Fruit fly (Drosophila melanogaster) whole organism, prepupa: Measurements from ENCODE around the gene S6k.

Experiments used
- CG10631 ChIP-seq: fragments of 200-800 bp; sonication (Bioruptor generic); optimal IDR thresholded peaks from 2 replicates; lab custom pipeline; 2016; ENCODE audit warnings: missing biosample characterization, missing genetic modification characterization
- CG10669 ChIP-seq: fragments of 200-800 bp; sonication (Bioruptor generic); optimal IDR thresholded peaks from 3 replicates; lab custom pipeline; 2018; ENCODE audit warnings: missing biosample characterization, mild to moderate bottlenecking, missing genetic modification characterization, moderate library complexity
- CG11294 ChIP-seq: fragments of 200-800 bp; sonication (Bioruptor generic); IDR thresholded peaks from 2 replicates; pipeline ENCODE4 v1.3.6; 2022; ENCODE audit warnings: missing biosample characterization, missing genetic modification characterization
- CG11762 ChIP-seq: fragments of 200-800 bp; sonication (Bioruptor generic); optimal IDR thresholded peaks from 3 replicates; lab custom pipeline; 2016; ENCODE audit warnings: missing biosample characterization, missing genetic modification characterization; ENCODE audit not compliant: insufficient read depth
- CG11902 ChIP-seq: fragments of 200-800 bp; sonication (Bioruptor generic); optimal IDR thresholded peaks from 3 replicates; lab custom pipeline; 2016; ENCODE audit warnings: missing biosample characterization, missing genetic modification characterization
- CG15336 ChIP-seq: fragments of 200-800 bp; sonication (Bioruptor generic); IDR thresholded peaks from 2 replicates; pipeline ENCODE4 v1.3.6; 2022; ENCODE audit warnings: missing biosample characterization, missing genetic modification characterization
- CG1621 ChIP-seq: fragments of 200-800 bp; sonication (Bioruptor generic); optimal IDR thresholded peaks from 3 replicates; lab custom pipeline; 2018; ENCODE audit warnings: missing biosample characterization, mild to moderate bottlenecking, missing genetic modification characterization
- CG16779 ChIP-seq: fragments of 200-800 bp; sonication (Bioruptor generic); optimal IDR thresholded peaks from 3 replicates; lab custom pipeline; 2017; ENCODE audit warnings: missing biosample characterization, mild to moderate bottlenecking, missing genetic modification characterization
- CG3032 ChIP-seq: fragments of 200-800 bp; optimal IDR thresholded peaks from 2 replicates; lab custom pipeline; 2019; ENCODE audit warnings: missing biosample characterization, mild to moderate bottlenecking, missing genetic modification characterization, moderate library complexity
- CG31627 ChIP-seq: fragments of 200-800 bp; sonication (Bioruptor generic); optimal IDR thresholded peaks from 3 replicates; lab custom pipeline; 2016; ENCODE audit warnings: missing biosample characterization, missing genetic modification characterization
- CG32006 ChIP-seq: fragments of 200-800 bp; sonication (Bioruptor generic); optimal IDR thresholded peaks from 3 replicates; lab custom pipeline; 2017; ENCODE audit warnings: missing biosample characterization, mild to moderate bottlenecking, missing genetic modification characterization
- CG34406 ChIP-seq: fragments of 200-800 bp; sonication (Bioruptor generic); optimal IDR thresholded peaks from 3 replicates; lab custom pipeline; 2016; ENCODE audit warnings: missing biosample characterization, missing genetic modification characterization
- CG3919 ChIP-seq: fragments of 200-800 bp; sonication (Bioruptor generic); optimal IDR thresholded peaks from 3 replicates; lab custom pipeline; 2016; ENCODE audit warnings: missing biosample characterization, missing genetic modification characterization
- CG6163 ChIP-seq: fragments of 200-800 bp; sonication (Bioruptor generic); IDR thresholded peaks from 3 replicates; pipeline ENCODE4 v1.3.6; 2022; ENCODE audit warnings: missing biosample characterization, missing genetic modification characterization
- CG6276 ChIP-seq: fragments of 200-800 bp; sonication (Bioruptor generic); optimal IDR thresholded peaks from 2 replicates; lab custom pipeline; 2017; ENCODE audit warnings: missing biosample characterization, mild to moderate bottlenecking, missing genetic modification characterization
- CG6792 ChIP-seq: fragments of 200-800 bp; sonication (Bioruptor generic); optimal IDR thresholded peaks from 3 replicates; lab custom pipeline; 2016; ENCODE audit warnings: missing biosample characterization, missing genetic modification characterization
- CG6808 ChIP-seq: fragments of 200-800 bp; sonication (Bioruptor generic); optimal IDR thresholded peaks from 3 replicates; lab custom pipeline; 2017; ENCODE audit warnings: missing biosample characterization, missing genetic modification characterization, mild to moderate bottlenecking, moderate library complexity, missing genetic modification reagents
- CG6854 ChIP-seq: fragments of 200-800 bp; sonication (Bioruptor generic); optimal IDR thresholded peaks from 2 replicates; lab custom pipeline; 2017; ENCODE audit warnings: missing biosample characterization, mild to moderate bottlenecking, missing genetic modification characterization
- CG7368 ChIP-seq: fragments of 200-800 bp; sonication (Bioruptor generic); optimal IDR thresholded peaks from 3 replicates; lab custom pipeline; 2016; ENCODE audit warnings: missing biosample characterization, missing genetic modification characterization
- CG8119 ChIP-seq: fragments of 200-800 bp; sonication (Bioruptor generic); IDR thresholded peaks from 3 replicates; pipeline ENCODE4 v1.3.6; 2022; ENCODE audit warnings: missing biosample characterization, missing genetic modification characterization
- CG8319 ChIP-seq: fragments of 200-800 bp; sonication (Bioruptor generic); optimal IDR thresholded peaks from 3 replicates; lab custom pipeline; 2016; ENCODE audit warnings: missing biosample characterization, missing genetic modification characterization
- CG8632 ChIP-seq: fragments of 200-800 bp; sonication (Bioruptor generic); optimal IDR thresholded peaks from 3 replicates; lab custom pipeline; 2016; ENCODE audit warnings: missing biosample characterization, missing genetic modification characterization
- Eip75B ChIP-seq: fragments of 200-800 bp; sonication (Bioruptor generic); optimal IDR thresholded peaks from 3 replicates; lab custom pipeline; 2016; ENCODE audit warnings: missing biosample characterization, missing genetic modification characterization
- Eip78C ChIP-seq: fragments of 200-800 bp; sonication (Bioruptor generic); peaks from one replicate; lab custom pipeline; 2016; ENCODE audit warnings: missing biosample characterization, missing genetic modification characterization
- Eip93F ChIP-seq: fragments of 200-800 bp; sonication (Bioruptor generic); optimal IDR thresholded peaks from 2 replicates; lab custom pipeline; 2016; ENCODE audit warnings: missing biosample characterization, mild to moderate bottlenecking, missing genetic modification characterization
- Ets21C ChIP-seq: fragments of 200-800 bp; sonication (Bioruptor generic); optimal IDR thresholded peaks from 3 replicates; lab custom pipeline; 2016; ENCODE audit warnings: missing biosample characterization, missing genetic modification characterization
- Ets96B ChIP-seq: fragments of 200-800 bp; optimal IDR thresholded peaks from 2 replicates; lab custom pipeline; 2019; ENCODE audit warnings: missing biosample characterization, mild to moderate bottlenecking, missing genetic modification characterization, moderate library complexity
- Gug ChIP-seq: fragments of 200-800 bp; sonication (Bioruptor generic); IDR thresholded peaks from 2 replicates; pipeline ENCODE4 v1.3.6; 2022; ENCODE audit warnings: missing biosample characterization, missing genetic modification characterization
- Hr39 ChIP-seq: fragments of 200-800 bp; sonication (Bioruptor generic); optimal IDR thresholded peaks from 2 replicates; lab custom pipeline; 2016; ENCODE audit warnings: missing biosample characterization, missing genetic modification characterization
- Hr4 ChIP-seq: fragments of 200-800 bp; sonication (Bioruptor generic); optimal IDR thresholded peaks from 3 replicates; lab custom pipeline; 2016; ENCODE audit warnings: missing biosample characterization, missing genetic modification characterization
- Lpt ChIP-seq: fragments of 200-800 bp; sonication (Bioruptor generic); optimal IDR thresholded peaks from 3 replicates; lab custom pipeline; 2016; ENCODE audit warnings: missing biosample characterization, missing genetic modification characterization
- Met ChIP-seq: fragments of 200-800 bp; sonication (Bioruptor generic); optimal IDR thresholded peaks from 3 replicates; lab custom pipeline; 2016; ENCODE audit warnings: missing biosample characterization, missing genetic modification characterization
- OdsH ChIP-seq: fragments of 200-800 bp; sonication (Bioruptor generic); optimal IDR thresholded peaks from 3 replicates; lab custom pipeline; 2016; ENCODE audit warnings: missing biosample characterization, missing genetic modification characterization
- Smox ChIP-seq: fragments of 200-800 bp; sonication (Bioruptor generic); optimal IDR thresholded peaks from 3 replicates; lab custom pipeline; 2016; ENCODE audit warnings: missing biosample characterization, missing genetic modification characterization
- Sox14 ChIP-seq: fragments of 200-800 bp; sonication (Bioruptor generic); optimal IDR thresholded peaks from 3 replicates; lab custom pipeline; 2016; ENCODE audit warnings: missing biosample characterization, missing genetic modification characterization
- Sox15 ChIP-seq: fragments of 200-800 bp; sonication (Bioruptor generic); optimal IDR thresholded peaks from 3 replicates; lab custom pipeline; 2016; ENCODE audit warnings: missing biosample characterization, missing genetic modification characterization
- achi ChIP-seq: fragments of 200-800 bp; sonication (Bioruptor generic); optimal IDR thresholded peaks from 3 replicates; lab custom pipeline; 2016; ENCODE audit warnings: missing biosample characterization, missing genetic modification characterization
- acj6 ChIP-seq: fragments of 200-800 bp; sonication (Bioruptor generic); optimal IDR thresholded peaks from 3 replicates; lab custom pipeline; 2016; ENCODE audit warnings: missing biosample characterization, missing genetic modification characterization
- dac ChIP-seq: fragments of 200-800 bp; sonication (Bioruptor generic); optimal IDR thresholded peaks from 2 replicates; lab custom pipeline; 2017; ENCODE audit warnings: missing biosample characterization, mild to moderate bottlenecking, missing genetic modification characterization
- dsx ChIP-seq: fragments of 200-800 bp; optimal IDR thresholded peaks from 3 replicates; lab custom pipeline; 2019; ENCODE audit warnings: missing biosample characterization, mild to moderate bottlenecking, missing genetic modification characterization, moderate library complexity; ENCODE audit not compliant: poor library complexity, severe bottlenecking
- eg ChIP-seq: fragments of 200-800 bp; sonication (Bioruptor generic); IDR thresholded peaks from 3 replicates; pipeline ENCODE4 v1.3.6; 2022; ENCODE audit warnings: missing biosample characterization, missing genetic modification characterization
- esn ChIP-seq: fragments of 200-800 bp; sonication (Bioruptor generic); optimal IDR thresholded peaks from 2 replicates; lab custom pipeline; 2016; ENCODE audit warnings: missing biosample characterization, mild to moderate bottlenecking, missing genetic modification characterization, moderate library complexity
- fd85E ChIP-seq: fragments of 200-800 bp; sonication (Bioruptor generic); optimal IDR thresholded peaks from 3 replicates; lab custom pipeline; 2016; ENCODE audit warnings: missing biosample characterization, missing genetic modification characterization
- lz ChIP-seq: fragments of 200-800 bp; sonication (Bioruptor generic); optimal IDR thresholded peaks from 3 replicates; lab custom pipeline; 2016; ENCODE audit warnings: missing biosample characterization, missing genetic modification characterization
- net ChIP-seq: fragments of 200-800 bp; sonication (Bioruptor generic); optimal IDR thresholded peaks from 3 replicates; lab custom pipeline; 2016; ENCODE audit warnings: missing biosample characterization, missing genetic modification characterization
- pdm3 ChIP-seq: fragments of 200-800 bp; sonication (Bioruptor generic); optimal IDR thresholded peaks from 3 replicates; lab custom pipeline; 2016; ENCODE audit warnings: missing biosample characterization, missing genetic modification characterization
- salr ChIP-seq, 2 experiments: fragments of 200-800 bp; sonication (Bioruptor generic); optimal IDR thresholded peaks; 3 replicates each; lab custom pipeline; 2016 to 2018; ENCODE audit warnings: missing biosample characterization in 2 of 2, missing genetic modification characterization in 2 of 2, mild to moderate bottlenecking in 1 of 2
- spab ChIP-seq: fragments of 200-800 bp; sonication (Bioruptor generic); optimal IDR thresholded peaks from 2 replicates; lab custom pipeline; 2017; ENCODE audit warnings: missing biosample characterization, mild to moderate bottlenecking, missing genetic modification characterization, missing genetic modification reagents
- ss ChIP-seq, 2 experiments: fragments of 200-800 bp; sonication (Bioruptor generic); optimal IDR thresholded peaks; 2 replicates in 1 of 2; 3 replicates in 1 of 2; lab custom pipeline; 2017 to 2018; ENCODE audit warnings: mild to moderate bottlenecking in 2 of 2, missing biosample characterization in 2 of 2, missing genetic modification characterization in 2 of 2, moderate library complexity in 1 of 2
- svp ChIP-seq: fragments of 200-800 bp; sonication (Bioruptor generic); peaks from one replicate; lab custom pipeline; 2016; ENCODE audit warnings: missing biosample characterization, missing genetic modification characterization
- topi ChIP-seq: fragments of 200-800 bp; sonication (Bioruptor generic); optimal IDR thresholded peaks from 3 replicates; lab custom pipeline; 2016; ENCODE audit warnings: missing biosample characterization, missing genetic modification characterization
- vri ChIP-seq: fragments of 200-800 bp; sonication (Bioruptor generic); optimal IDR thresholded peaks from 3 replicates; lab custom pipeline; 2016; ENCODE audit warnings: missing biosample characterization, mild to moderate bottlenecking, missing genetic modification characterization

Gene S6k

dm6 chr3L:5770113-5770798 lies 40.5 kb downstream of the S6k start:
- no peak for TF ChIP-seq Sox14 (GFP tag; lab: Kevin White, UChicago)
- TF ChIP-seq achi: peak; percentile 39
- TF ChIP-seq CG32006 (GFP tag; lab: Kevin White, UChicago): peak; percentile 58
- TF ChIP-seq Ets96B (tag; lab: Kevin White, UChicago): peak; percentile 83
- peak; percentile 90 for TF ChIP-seq CG6163 (GFP tag; lab: Robert Waterston, UW)
- TF ChIP-seq dsx: peak; percentile 62
- peak; percentile 41 for TF ChIP-seq CG34406 (GFP tag; lab: Kevin White, UChicago)
- no peak for TF ChIP-seq svp
- TF ChIP-seq pdm3: no peak
- peak in 1 of 2 experiments; percentile 58 for TF ChIP-seq salr (GFP tag; optimal IDR thresholded peaks at IDR 0.05; lab: Kevin White, UChicago)
- TF ChIP-seq lz (GFP tag; lab: Kevin White, UChicago): no peak
- peak; percentile 52 for TF ChIP-seq CG15336 (GFP tag; lab: Robert Waterston, UW)
- no peak for TF ChIP-seq CG7368 (GFP tag; lab: Kevin White, UChicago)
- TF ChIP-seq Hr39 (GFP tag; lab: Kevin White, UChicago): no peak
- TF ChIP-seq Smox (GFP tag; lab: Kevin White, UChicago): no peak
- TF ChIP-seq CG6792 (GFP tag; lab: Kevin White, UChicago): peak; percentile 46
- peak; percentile 50 for TF ChIP-seq Eip93F (GFP tag; lab: Kevin White, UChicago)
- TF ChIP-seq eg (GFP tag; lab: Robert Waterston, UW): peak; percentile 66; the same call in 2 of the 3 replicates
- no peak for TF ChIP-seq CG11902
- peak; percentile 6 for TF ChIP-seq dac (GFP tag; lab: Kevin White, UChicago)
- TF ChIP-seq Eip78C (GFP tag; lab: Kevin White, UChicago): peak; percentile 79
- TF ChIP-seq Ets21C (GFP tag; lab: Kevin White, UChicago): no peak
- TF ChIP-seq CG6854 (GFP tag; lab: Kevin White, UChicago): peak; percentile 41
- no peak for TF ChIP-seq Met (GFP tag; lab: Kevin White, UChicago)
- peak; percentile 85 for TF ChIP-seq CG16779
- TF ChIP-seq acj6 (GFP tag; lab: Kevin White, UChicago): no peak
- peak; percentile 69 for TF ChIP-seq Eip75B (GFP tag; lab: Kevin White, UChicago)
- peak; percentile 94 to 97 for TF ChIP-seq ss (GFP tag; optimal IDR thresholded peaks at IDR 0.05; lab: Kevin White, UChicago)
- TF ChIP-seq CG10631: no peak
- TF ChIP-seq CG6808 (GFP tag; lab: Kevin White, UChicago): peak; percentile 94
- TF ChIP-seq CG31627 (GFP tag; lab: Kevin White, UChicago): no peak
- peak; percentile 53 for TF ChIP-seq CG11762
- TF ChIP-seq fd85E (GFP tag; lab: Kevin White, UChicago): no peak
- peak; percentile 12 for TF ChIP-seq CG3919
- TF ChIP-seq esn (GFP tag; lab: Kevin White, UChicago): no peak
- TF ChIP-seq CG3032 (tag; lab: Kevin White, UChicago): peak; percentile 82
- no peak for TF ChIP-seq CG8319 (GFP tag; lab: Kevin White, UChicago)
- peak; percentile 78 for TF ChIP-seq CG10669 (GFP tag; lab: Kevin White, UChicago)
- peak; percentile 59 for TF ChIP-seq vri
- no peak for TF ChIP-seq Sox15 (GFP tag; lab: Kevin White, UChicago)
- no peak for TF ChIP-seq Gug
- TF ChIP-seq CG11294: no peak
- TF ChIP-seq CG1621 (tag; lab: Kevin White, UChicago): peak; percentile 85
- TF ChIP-seq CG6276 (GFP tag; lab: Kevin White, UChicago): peak; percentile 77
- peak; percentile 78 for TF ChIP-seq net (GFP tag; lab: Kevin White, UChicago)
- peak; percentile 86 for TF ChIP-seq spab (GFP tag; lab: Kevin White, UChicago)
- TF ChIP-seq Lpt (GFP tag; lab: Kevin White, UChicago): peak; percentile 57
- TF ChIP-seq CG8119: peak; percentile 84
- TF ChIP-seq topi (GFP tag; lab: Kevin White, UChicago): no peak
- TF ChIP-seq Hr4 (GFP tag; lab: Kevin White, UChicago): no peak
- no peak for TF ChIP-seq OdsH (GFP tag; lab: Kevin White, UChicago)
- TF ChIP-seq CG8632: no peak
